Worm (Caenorhabditis elegans) whole organism, midembryonic: ENCODE data around the gene K07H8.5.

ENCODE experiments used
- med-1 ChIP-seq: sonication (generic microtip); optimal IDR thresholded peaks from 2 replicates; lab custom pipeline; 2017; ENCODE audit warnings: missing genetic modification characterization, mild to moderate bottlenecking, missing compliant biosample characterization, antibody characterized with exemption, missing genetic modification reagents; ENCODE audit not compliant: insufficient read depth
- ref-1 ChIP-seq: fragments of 200-800 bp; sonication (Bioruptor generic); conservative IDR thresholded peaks from 2 replicates; pipeline ENCODE4 v1.3.6; 2022; ENCODE audit warnings: missing genetic modification reagents, missing genetic modification characterization, missing compliant biosample characterization
- ztf-23 ChIP-seq: fragments of 200-800 bp; sonication (Bioruptor generic); IDR thresholded peaks from 2 replicates; pipeline ENCODE4 v1.3.6; 2022; ENCODE audit warnings: missing genetic modification reagents, missing genetic modification characterization, missing compliant biosample characterization

ce11 chrIV:8243599-8243998 lies 24.5 kb upstream of the K07H8.5 start, which contains the start of gene T09A12.8:
- TF ChIP-seq ztf-23 (GFP tag; lab: Robert Waterston, UW) (no peak), ref-1 (no peak), med-1 (no peak)
